Fruit fly (Drosophila melanogaster) whole organism, pupa: Measurements from ENCODE around the gene CG1307.

ENCODE experiments used
- CG10348 ChIP-seq: fragments of 200-800 bp; sonication (Bioruptor generic); IDR thresholded peaks from 2 replicates; pipeline ENCODE4 v1.3.6; 2022; ENCODE audit warnings: missing biosample characterization, missing genetic modification characterization
- CG12605 ChIP-seq: fragments of 200-800 bp; sonication (Bioruptor generic); IDR thresholded peaks from 2 replicates; pipeline ENCODE4 v1.3.6; 2022; ENCODE audit warnings: missing biosample characterization, missing genetic modification characterization
- CG13204 ChIP-seq: fragments of 200-800 bp; sonication (Bioruptor generic); optimal IDR thresholded peaks from 2 replicates; lab custom pipeline; 2018; ENCODE audit warnings: missing biosample characterization, mild to moderate bottlenecking, missing genetic modification characterization, moderate library complexity
- CG14655 ChIP-seq: fragments of 200-800 bp; sonication (Bioruptor generic); optimal IDR thresholded peaks from 3 replicates; lab custom pipeline; 2017; ENCODE audit warnings: mild to moderate bottlenecking, missing biosample characterization, missing genetic modification reagents, missing genetic modification characterization
- CG15710 ChIP-seq: fragments of 200-800 bp; sonication (Bioruptor generic); optimal IDR thresholded peaks from 2 replicates; lab custom pipeline; 2018; ENCODE audit warnings: missing biosample characterization, mild to moderate bottlenecking, missing genetic modification characterization, moderate library complexity
- CG17806 ChIP-seq: fragments of 200-800 bp; sonication (Bioruptor generic); optimal IDR thresholded peaks from 2 replicates; lab custom pipeline; 2018; ENCODE audit warnings: missing biosample characterization, mild to moderate bottlenecking, missing genetic modification characterization, moderate library complexity
- CG32121 ChIP-seq: fragments of 200-800 bp; sonication (Bioruptor generic); IDR thresholded peaks from 2 replicates; pipeline ENCODE4 v1.3.6; 2022; ENCODE audit warnings: missing biosample characterization, missing genetic modification characterization
- CG34367 ChIP-seq: fragments of 200-800 bp; sonication (Bioruptor generic); optimal IDR thresholded peaks from 2 replicates; lab custom pipeline; 2018; ENCODE audit warnings: missing biosample characterization, mild to moderate bottlenecking, missing genetic modification characterization
- CG4496 ChIP-seq: fragments of 200-800 bp; sonication (Bioruptor generic); IDR thresholded peaks from 3 replicates; pipeline ENCODE4 v1.3.6; 2022; ENCODE audit warnings: missing biosample characterization, missing genetic modification characterization
- CG8159 ChIP-seq: fragments of 200-800 bp; sonication (Bioruptor generic); optimal IDR thresholded peaks from 3 replicates; lab custom pipeline; 2018; ENCODE audit warnings: missing biosample characterization, mild to moderate bottlenecking, missing genetic modification characterization, moderate library complexity
- CG8301 ChIP-seq: fragments of 200-800 bp; sonication (Bioruptor generic); optimal IDR thresholded peaks from 2 replicates; lab custom pipeline; 2018; ENCODE audit warnings: missing biosample characterization, mild to moderate bottlenecking, missing genetic modification characterization
- CG9948 ChIP-seq: fragments of 200-800 bp; sonication (Bioruptor generic); optimal IDR thresholded peaks from 2 replicates; lab custom pipeline; 2018; ENCODE audit warnings: missing biosample characterization, mild to moderate bottlenecking, missing genetic modification characterization, moderate library complexity
- D1 ChIP-seq: fragments of 200-800 bp; sonication (Bioruptor generic); optimal IDR thresholded peaks from 2 replicates; lab custom pipeline; 2018; ENCODE audit warnings: missing biosample characterization, mild to moderate bottlenecking, missing genetic modification characterization, moderate library complexity
- EcR ChIP-seq: fragments of 200-800 bp; sonication (Bioruptor generic); optimal IDR thresholded peaks from 3 replicates; lab custom pipeline; 2019; ENCODE audit warnings: missing biosample characterization, missing genetic modification characterization, mild to moderate bottlenecking, moderate library complexity, missing genetic modification reagents
- Ets98B ChIP-seq: fragments of 200-800 bp; sonication (Bioruptor generic); IDR thresholded peaks from 2 replicates; pipeline ENCODE4 v1.3.6; 2022; ENCODE audit warnings: missing biosample characterization, missing genetic modification characterization
- Pif1A ChIP-seq: fragments of 200-800 bp; sonication (Bioruptor generic); optimal IDR thresholded peaks from 3 replicates; lab custom pipeline; 2016; ENCODE audit warnings: missing biosample characterization, missing genetic modification characterization
- Pif1B ChIP-seq: fragments of 200-800 bp; sonication (Bioruptor generic); optimal IDR thresholded peaks from 3 replicates; lab custom pipeline; 2016; ENCODE audit warnings: missing biosample characterization, missing genetic modification characterization
- Snoo ChIP-seq: fragments of 200-800 bp; sonication (Bioruptor generic); optimal IDR thresholded peaks from 3 replicates; lab custom pipeline; 2017; ENCODE audit warnings: missing biosample characterization, mild to moderate bottlenecking, missing genetic modification characterization, inconsistent platforms
- fd96Ca ChIP-seq: fragments of 200-800 bp; sonication (Bioruptor generic); IDR thresholded peaks from 3 replicates; pipeline ENCODE4 v1.3.6; 2022; ENCODE audit warnings: missing biosample characterization, missing genetic modification characterization
- gl ChIP-seq: fragments of 200-800 bp; sonication (Bioruptor generic); optimal IDR thresholded peaks from 2 replicates; lab custom pipeline; 2018; ENCODE audit warnings: missing biosample characterization, mild to moderate bottlenecking, missing genetic modification characterization
- rn ChIP-seq: fragments of 200-800 bp; sonication (Bioruptor generic); IDR thresholded peaks from 2 replicates; pipeline ENCODE4 v1.3.6; 2022; ENCODE audit warnings: missing biosample characterization, missing genetic modification characterization

Gene CG1307

dm6 chr3R:6683135-6683534 is 25.9 kb upstream of the CG1307 start:
- TF ChIP-seq fd96Ca (GFP tag; lab: Robert Waterston, UW) (no peak), Ets98B (no peak), D1 (tag; lab: Kevin White, UChicago) (no peak), CG15710 (tag; lab: Kevin White, UChicago) (no peak), CG17806 (tag; lab: Kevin White, UChicago) (no peak), CG10348 (no peak), gl (tag; lab: Kevin White, UChicago) (no peak), CG8301 (tag; lab: Kevin White, UChicago) (no peak), CG4496 (GFP tag; lab: Robert Waterston, UW) (no peak), CG9948 (tag; lab: Kevin White, UChicago) (no peak), CG32121 (GFP tag; lab: Robert Waterston, UW) (no peak), CG34367 (no peak), EcR (GFP tag; lab: Kevin White, UChicago) (no peak), Pif1A (no peak), Snoo (no peak), CG13204 (GFP tag; lab: Kevin White, UChicago) (no peak), CG14655 (no peak)

DNA sequence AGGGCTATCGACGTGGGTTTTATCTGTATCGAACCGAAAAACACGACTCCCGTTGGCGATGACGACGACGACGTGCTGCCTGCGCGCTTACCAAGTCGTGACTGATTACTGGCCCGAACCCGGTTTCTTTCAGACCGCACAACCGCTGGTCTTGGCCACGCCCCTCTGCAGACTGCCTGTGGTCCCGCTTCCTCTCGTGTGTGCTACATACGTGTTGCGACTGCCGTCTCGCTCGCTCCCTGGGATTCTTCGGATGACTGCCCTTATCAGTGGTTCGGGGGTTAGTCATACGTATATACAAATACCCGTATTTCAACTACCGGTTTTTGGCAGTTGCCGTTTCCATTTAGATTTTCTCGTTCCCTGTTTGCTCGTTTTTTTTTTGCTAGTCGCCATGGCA is 21.2 kb upstream of the CG1307 start, which contains the start of gene lab:
Gene lab (minus strand): TSS at position 111 of the 400 bp plus-strand sequence.
- TF ChIP-seq D1 (tag; lab: Kevin White, UChicago) (no peak), Pif1A (no peak)

DNA sequence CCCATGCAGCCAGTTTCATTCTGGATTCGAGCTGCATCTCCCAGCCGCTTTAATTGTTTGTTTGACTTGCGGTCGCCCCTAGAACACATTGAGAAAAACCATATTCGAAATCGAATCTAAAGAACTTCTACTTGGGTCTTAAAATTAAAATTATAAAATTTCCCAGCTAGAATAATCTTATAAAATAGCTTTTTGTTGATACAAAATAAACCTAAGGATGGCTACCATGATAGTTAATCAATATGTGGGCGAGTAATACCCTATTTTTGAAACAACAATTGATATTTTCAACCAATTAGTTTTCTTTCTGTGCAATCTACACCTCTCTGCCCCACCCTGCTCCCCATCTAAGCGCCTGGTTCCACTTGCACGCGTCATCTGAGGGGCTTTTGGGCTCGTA is 17.3 kb upstream of the CG1307 start:
- no peak for TF ChIP-seq CG12605
- TF ChIP-seq CG8159 (tag; lab: Kevin White, UChicago) = peak; percentile 59
- TF ChIP-seq fd96Ca (GFP tag; lab: Robert Waterston, UW) = no peak
- no peak for TF ChIP-seq D1 (tag; lab: Kevin White, UChicago)
- no peak for TF ChIP-seq CG13204 (GFP tag; lab: Kevin White, UChicago)
- no peak for TF ChIP-seq CG8301 (tag; lab: Kevin White, UChicago)
- peak; percentile 8 for TF ChIP-seq Pif1A
- no peak for TF ChIP-seq CG34367
- no peak for TF ChIP-seq Pif1B (GFP tag; lab: Kevin White, UChicago)
- no peak for TF ChIP-seq CG14655
- TF ChIP-seq CG15710 (tag; lab: Kevin White, UChicago) = no peak
- no peak for TF ChIP-seq Snoo
- TF ChIP-seq CG32121 (GFP tag; lab: Robert Waterston, UW) = no peak
- no peak for TF ChIP-seq Ets98B
- no peak for TF ChIP-seq CG9948 (tag; lab: Kevin White, UChicago)

dm6 chr3R:6672303-6673007 is 15.2 kb upstream of the CG1307 start:
- TF ChIP-seq CG12605 = no peak
- TF ChIP-seq CG13204 (GFP tag; lab: Kevin White, UChicago) = no peak
- no peak for TF ChIP-seq CG10348
- no peak for TF ChIP-seq EcR (GFP tag; lab: Kevin White, UChicago)
- TF ChIP-seq gl (tag; lab: Kevin White, UChicago) = no peak
- no peak for TF ChIP-seq Snoo
- no peak for TF ChIP-seq CG9948 (tag; lab: Kevin White, UChicago)
- no peak for TF ChIP-seq CG15710 (tag; lab: Kevin White, UChicago)
- TF ChIP-seq fd96Ca (GFP tag; lab: Robert Waterston, UW) = no peak
- TF ChIP-seq CG8301 (tag; lab: Kevin White, UChicago) = no peak
- no peak for TF ChIP-seq CG14655
- TF ChIP-seq CG8159 (tag; lab: Kevin White, UChicago) = no peak
- TF ChIP-seq, all 21 proteins: peak for 0

- no peak for TF ChIP-seq CG9948 (tag; lab: Kevin White, UChicago)
- no peak for TF ChIP-seq Ets98B
- no peak for TF ChIP-seq CG13204 (GFP tag; lab: Kevin White, UChicago)
- no peak for TF ChIP-seq CG17806 (tag; lab: Kevin White, UChicago)
- no peak for TF ChIP-seq CG15710 (tag; lab: Kevin White, UChicago)
- no peak for TF ChIP-seq rn (GFP tag; lab: Robert Waterston, UW)
- TF ChIP-seq CG8159 (tag; lab: Kevin White, UChicago) = no peak
- TF ChIP-seq CG32121 (GFP tag; lab: Robert Waterston, UW) = no peak
Observed at dm6 chr3R:6668234-6668633, 11.0 kb upstream of the CG1307 start.

DNA sequence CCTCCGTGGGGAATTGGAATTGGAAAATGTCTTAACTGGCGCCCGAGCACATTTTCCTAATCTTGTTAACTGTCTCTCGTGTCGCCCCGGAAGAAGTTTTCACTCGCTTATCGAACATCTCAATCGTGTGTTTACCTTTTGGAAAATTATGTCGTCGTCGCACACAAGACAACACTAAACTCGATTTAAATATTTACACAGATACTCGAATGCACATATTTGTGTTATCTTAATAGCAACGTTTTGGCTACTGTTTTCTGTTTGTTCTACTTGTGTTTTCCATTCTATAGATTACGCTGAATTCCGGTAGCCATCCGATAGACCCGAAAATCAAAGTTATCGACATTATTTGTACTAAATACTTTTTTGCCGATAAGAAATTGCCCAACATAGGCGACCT is 10.0 kb upstream of the CG1307 start:
- no peak for TF ChIP-seq Snoo
- no peak for TF ChIP-seq EcR (GFP tag; lab: Kevin White, UChicago)
- no peak for TF ChIP-seq CG13204 (GFP tag; lab: Kevin White, UChicago)
- no peak for TF ChIP-seq CG15710 (tag; lab: Kevin White, UChicago)
- TF ChIP-seq fd96Ca (GFP tag; lab: Robert Waterston, UW) = no peak
- no peak for TF ChIP-seq CG17806 (tag; lab: Kevin White, UChicago)
- no peak for TF ChIP-seq gl (tag; lab: Kevin White, UChicago)
- no peak for TF ChIP-seq D1 (tag; lab: Kevin White, UChicago)
- no peak for TF ChIP-seq CG8159 (tag; lab: Kevin White, UChicago)
- no peak for TF ChIP-seq CG32121 (GFP tag; lab: Robert Waterston, UW)
- TF ChIP-seq CG34367 = no peak
